Worm (Caenorhabditis elegans): Measurements from ENCODE around the gene lgc-4.

ce11 chrX:9208492-9208891 is 33.5 kb downstream of the lgc-4 start:
- TF ChIP-seq elt-2 (tag; optimal IDR thresholded peaks at IDR 0.05) (no peak), mec-3 (tag; optimal IDR thresholded peaks at IDR 0.05; ENCODE audit: borderline replicate concordance) (no peak), hlh-13 (GFP tag; optimal IDR thresholded peaks at IDR 0.05) (no peak), ets-4 (tag; optimal IDR thresholded peaks at IDR 0.05) (no peak), ceh-24 (tag; optimal IDR thresholded peaks at IDR 0.05) (no peak)
